Worm (Caenorhabditis elegans): ENCODE data around the gene Y46G5A.18.
A peak's percentile ranks its signal among the peaks of the same experiment; 100 is the strongest.

Y46G5A.18 gene

DNA sequence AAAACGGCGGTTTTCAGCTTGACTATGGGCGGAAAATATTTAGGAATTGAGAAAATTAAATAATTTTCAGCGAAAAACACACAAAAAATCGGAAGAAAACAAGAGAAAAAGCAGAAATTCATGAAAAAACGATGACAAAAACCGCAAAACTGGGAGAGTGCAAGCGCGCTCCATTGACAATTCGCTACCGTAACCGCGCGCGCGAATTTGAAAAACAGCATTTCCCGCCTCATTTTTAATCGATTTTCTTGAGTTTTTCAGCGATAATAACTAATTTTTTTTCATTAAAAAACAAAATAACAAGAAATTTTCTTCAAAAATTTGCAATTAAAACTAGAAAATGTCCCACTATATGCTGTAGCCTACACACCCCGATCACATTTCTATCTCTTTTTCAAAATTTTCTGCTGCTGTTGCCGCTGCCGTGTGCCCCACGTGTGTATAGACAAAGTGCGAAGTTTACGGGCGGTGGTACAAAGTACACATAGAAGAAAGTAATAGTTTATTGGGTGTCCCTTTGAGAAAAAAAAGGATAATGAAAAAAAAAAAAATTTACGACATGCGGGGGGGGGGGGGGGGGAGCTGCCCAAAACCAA lies 5.0 kb downstream of the Y46G5A.18 start (continued):
- no peak for TF ChIP-seq nhr-25 (tag; optimal IDR thresholded peaks at IDR 0.05; ENCODE audit: borderline replicate concordance, insufficient read depth)
- no peak for TF ChIP-seq sdz-12 (GFP tag; optimal IDR thresholded peaks at IDR 0.05)
- TF ChIP-seq Y48G9A.11 (GFP tag; IDR thresholded peaks at IDR 0.05): peak; percentile 76
- no peak for TF ChIP-seq daf-19 (GFP tag; conservative IDR thresholded peaks at IDR 0.05)
- no peak for TF ChIP-seq nhr-48 (tag; optimal IDR thresholded peaks at IDR 0.05)
- TF ChIP-seq nhr-102 (tag; optimal IDR thresholded peaks at IDR 0.05): no peak
- no peak for TF ChIP-seq fkh-10 (GFP tag; optimal IDR thresholded peaks at IDR 0.05)
- TF ChIP-seq dpl-1 (GFP tag; optimal IDR thresholded peaks at IDR 0.05): peak; percentile 39
- TF ChIP-seq mxl-3 (GFP tag; optimal IDR thresholded peaks at IDR 0.05): peak; percentile 84
- peak; percentile 40 for TF ChIP-seq hlh-30 (tag; optimal IDR thresholded peaks at IDR 0.05; ENCODE audit: insufficient read depth)
- peak; percentile 44 for TF ChIP-seq dmd-6 (GFP tag; IDR thresholded peaks at IDR 0.05)
- TF ChIP-seq unc-130 (GFP tag; optimal IDR thresholded peaks at IDR 0.05): peak; percentile 29
- 0 out of 2 replicates have a peak, but pooled peaks have one; percentile 24 for TF ChIP-seq hmg-1.1 (GFP tag; IDR thresholded peaks at IDR 0.05)
- TF ChIP-seq ceh-20 (GFP tag; IDR thresholded peaks at IDR 0.05): no peak

DNA sequence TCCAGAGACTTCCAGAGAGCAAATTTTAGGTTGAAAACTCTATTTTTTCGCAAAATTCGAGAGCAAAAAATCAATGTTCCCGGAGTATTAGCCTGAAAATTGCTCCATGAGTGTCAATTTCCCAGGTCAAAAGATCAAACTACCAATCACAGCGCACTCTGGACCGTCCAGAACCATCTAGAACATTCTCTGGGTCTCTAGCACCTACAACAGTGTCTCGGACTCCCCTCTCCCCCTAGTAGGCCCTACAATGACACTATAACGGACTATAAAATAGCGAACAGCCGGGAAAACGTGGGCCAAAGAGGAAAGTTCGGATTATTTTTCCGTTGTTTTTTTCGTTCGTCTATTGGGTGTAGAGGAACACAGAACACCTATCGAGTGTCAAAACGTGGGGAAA lies 5.7 kb downstream of the Y46G5A.18 start:
- TF ChIP-seq ceh-62 (tag; optimal IDR thresholded peaks at IDR 0.05) (no peak), ctbp-1 (GFP tag; IDR thresholded peaks at IDR 0.05) (0 out of 2 replicates have a peak, but pooled peaks have one; percentile 8), ceh-20 (GFP tag; IDR thresholded peaks at IDR 0.05) (no peak), lin-39 (tag; optimal IDR thresholded peaks at IDR 0.05) (no peak), R02D3.7 (tag; optimal IDR thresholded peaks at IDR 0.05) (no peak), hlh-11 (tag; optimal IDR thresholded peaks at IDR 0.05) (no peak), zip-2 (tag; optimal IDR thresholded peaks at IDR 0.05) (no peak), nhr-28 (tag; optimal IDR thresholded peaks at IDR 0.05) (peak; percentile 13), lin-15B (tag; optimal IDR thresholded peaks at IDR 0.05) (no peak), ceh-44 (GFP tag; IDR thresholded peaks at IDR 0.05) (no peak), arid-1 (GFP tag; conservative IDR thresholded peaks at IDR 0.05) (no peak), F37D6.2 (tag; optimal IDR thresholded peaks at IDR 0.05) (no peak), cey-2 (tag; optimal IDR thresholded peaks at IDR 0.05; ENCODE audit: borderline replicate concordance, insufficient read depth) (no peak), tra-1 (GFP tag; IDR thresholded peaks at IDR 0.05) (no peak), mdt-29 (GFP tag; IDR thresholded peaks at IDR 0.05) (peak; percentile 56; the same call in 1 of the 2 replicates), mep-1 (tag; optimal IDR thresholded peaks at IDR 0.05) (no peak), egl-27 (tag; optimal IDR thresholded peaks at IDR 0.05) (no peak), skn-1 (tag; optimal IDR thresholded peaks at IDR 0.05) (no peak)

DNA sequence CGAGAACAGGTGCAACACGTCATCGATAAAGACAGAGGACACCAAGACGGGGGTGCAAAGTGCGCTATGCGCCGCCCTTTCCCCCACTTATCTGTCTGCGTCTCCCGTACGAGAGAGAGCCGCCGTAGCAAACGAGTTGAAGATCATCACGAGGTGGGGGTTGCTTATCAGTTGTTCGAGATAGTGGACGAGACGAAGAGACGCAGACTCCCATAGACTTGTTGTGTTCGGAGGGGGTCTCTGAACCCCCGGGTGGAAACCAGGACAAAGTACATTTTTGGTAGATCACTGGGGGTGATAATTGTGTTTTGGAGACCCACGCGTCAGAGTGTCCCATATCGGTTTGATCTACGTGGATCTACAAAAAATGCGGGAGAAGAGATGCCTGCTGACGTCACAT lies 6.2 kb downstream of the Y46G5A.18 start:
- TF ChIP-seq gei-8 (GFP tag; optimal IDR thresholded peaks at IDR 0.05) (peak; percentile 48), unc-130 (GFP tag; optimal IDR thresholded peaks at IDR 0.05) (no peak), hmg-1.1 (GFP tag; IDR thresholded peaks at IDR 0.05) (peak; percentile 74), lin-15B (tag; optimal IDR thresholded peaks at IDR 0.05) (no peak), ceh-20 (GFP tag; IDR thresholded peaks at IDR 0.05) (peak; percentile 85), pqm-1 (tag; optimal IDR thresholded peaks at IDR 0.05) (peak; percentile 16), F26F4.8 (GFP tag; conservative IDR thresholded peaks at IDR 0.05) (no peak), rbr-2 (tag; optimal IDR thresholded peaks at IDR 0.05) (peak; percentile 58), Y48G9A.11 (GFP tag; IDR thresholded peaks at IDR 0.05) (no peak), nhr-28 (tag; optimal IDR thresholded peaks at IDR 0.05) (peak; percentile 94), attf-4 (tag; optimal IDR thresholded peaks at IDR 0.05) (no peak), nhr-11 (tag; optimal IDR thresholded peaks at IDR 0.05) (peak; percentile 89), F10B5.3 (tag; optimal IDR thresholded peaks at IDR 0.05) (no peak), daf-12 (tag; optimal IDR thresholded peaks at IDR 0.05) (no peak), hlh-11 (tag; optimal IDR thresholded peaks at IDR 0.05) (peak; percentile 99), aly-2 (tag; optimal IDR thresholded peaks at IDR 0.05) (no peak), mes-2 (tag; optimal IDR thresholded peaks at IDR 0.05; ENCODE audit: poor library complexity, severe bottlenecking) (peak; percentile 63), lim-7 (GFP tag; IDR thresholded peaks at IDR 0.05) (no peak), dmd-9 (GFP tag; IDR thresholded peaks at IDR 0.05) (peak; percentile 11; the same call in 1 of the 2 replicates), dve-1 (tag; optimal IDR thresholded peaks at IDR 0.05; ENCODE audit: insufficient read depth) (peak; percentile 96), T26A8.4 (GFP tag; IDR thresholded peaks at IDR 0.05) (peak; percentile 90), lin-38 (GFP tag; IDR thresholded peaks at IDR 0.05) (peak; percentile 74), ctbp-1 (GFP tag; IDR thresholded peaks at IDR 0.05) (peak; percentile 31; the same call in 1 of the 2 replicates), mdt-29 (GFP tag; IDR thresholded peaks at IDR 0.05) (peak; percentile 94), fkh-10 (GFP tag; optimal IDR thresholded peaks at IDR 0.05) (no peak), nhr-10 (tag; optimal IDR thresholded peaks at IDR 0.05) (peak; percentile 70)

Data from whole organism, L4 larva.